Fruit fly (Drosophila melanogaster) whole organism: ENCODE data around the gene wol.

Experiments
- CG8478 ChIP-seq: fragments of >200 bp; optimal IDR thresholded peaks from 2 replicates; lab custom pipeline; 2018; ENCODE audit warnings: inconsistent platforms
- Dll ChIP-seq: fragments of >200 bp; optimal IDR thresholded peaks from 2 replicates; lab custom pipeline; 2017
- EcR ChIP-seq, 2 experiments: fragments of >200 bp; optimal IDR thresholded peaks; 2 replicates each; lab custom pipeline; 2017; ENCODE audit warnings: missing biosample characterization in 2 of 2, missing genetic modification characterization in 2 of 2, missing genetic modification reagents in 2 of 2
- pan ChIP-seq: fragments of >200 bp; optimal IDR thresholded peaks from 2 replicates; lab custom pipeline; 2017
- psq ChIP-seq: fragments of >200 bp; optimal IDR thresholded peaks from 2 replicates; lab custom pipeline; 2017
- usp ChIP-seq: fragments of >200 bp; optimal IDR thresholded peaks from 2 replicates; lab custom pipeline; 2017; ENCODE audit warnings: missing biosample characterization, missing genetic modification characterization, mixed read lengths

Gene wol

DNA sequence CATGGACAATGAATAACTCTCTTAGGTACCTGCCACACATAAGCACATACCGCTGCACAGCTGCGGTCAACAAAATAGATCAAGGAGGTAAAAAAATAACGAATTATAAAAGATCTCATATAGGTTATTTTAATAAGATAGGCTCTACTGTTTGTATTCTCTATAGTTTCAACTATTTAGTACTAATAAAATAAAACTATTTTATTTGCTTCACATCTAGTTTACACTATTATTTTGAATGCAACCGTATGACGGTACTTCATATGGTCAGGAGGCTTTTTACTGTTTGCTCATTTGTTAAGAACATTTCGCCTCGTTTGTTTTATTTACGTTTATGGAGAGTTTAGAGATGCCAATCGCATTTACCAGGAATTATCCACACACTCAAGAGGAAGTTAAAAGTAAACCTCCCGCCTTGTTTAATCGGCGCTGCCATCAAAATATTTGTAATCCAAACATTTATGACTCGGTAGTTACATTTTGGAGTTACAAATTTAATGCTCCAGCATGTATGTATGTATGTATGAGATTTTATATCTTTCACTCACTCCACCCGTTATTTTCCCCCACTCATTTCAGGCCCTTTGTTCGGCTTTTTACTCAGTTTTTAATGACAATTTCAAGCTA, 27.7 kb downstream of the wol start:
- no peak for TF ChIP-seq usp (GFP tag; lab: Kevin White, UChicago)
- TF ChIP-seq CG8478: no peak
- no peak for TF ChIP-seq pan (lab: Kevin White, UChicago)
- TF ChIP-seq Dll (lab: Kevin White, UChicago): no peak
- no peak for TF ChIP-seq psq (lab: Kevin White, UChicago)
- TF ChIP-seq EcR (GFP tag; optimal IDR thresholded peaks at IDR 0.05; lab: Kevin White, UChicago): no peak

DNA sequence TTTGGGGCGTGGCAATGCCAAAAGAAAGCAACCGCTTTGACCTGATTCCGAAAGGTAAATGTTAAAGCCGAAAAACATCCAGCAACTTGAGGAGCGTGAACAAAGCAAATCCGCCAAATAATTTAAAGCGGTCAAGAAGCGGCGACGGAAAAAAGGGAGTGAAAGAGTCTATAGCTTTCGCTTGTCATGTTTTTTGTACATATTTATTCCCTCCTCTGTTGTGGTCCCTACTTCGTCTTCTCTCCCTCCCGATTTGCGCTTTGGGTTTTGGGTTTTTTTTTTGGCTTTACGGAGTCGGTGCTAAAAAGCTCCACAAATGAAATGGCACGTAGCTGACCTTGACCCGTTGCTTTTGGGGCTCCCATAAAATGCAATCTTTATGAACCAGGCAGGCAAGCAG, 28.7 kb downstream of the wol start:
- TF ChIP-seq pan (lab: Kevin White, UChicago): no peak

DNA sequence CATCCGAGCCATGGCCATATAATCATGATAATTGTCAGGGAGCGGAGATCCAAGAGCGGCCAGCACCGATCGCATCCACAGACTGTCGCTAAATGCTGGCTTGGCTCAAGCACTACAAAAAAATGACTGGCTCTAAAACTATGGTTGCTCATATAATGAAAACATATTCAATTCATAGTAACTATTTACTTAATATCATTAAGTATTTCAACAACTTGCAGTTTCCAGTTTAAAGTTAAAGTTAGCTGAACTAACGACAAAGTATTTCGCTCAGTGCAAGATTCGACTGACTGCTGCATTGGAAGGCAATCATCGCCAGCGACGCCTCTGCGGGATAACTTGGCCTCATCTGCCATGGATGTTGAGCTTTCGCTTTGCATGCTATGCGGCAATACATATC, 31.9 kb downstream of the wol start:
- TF ChIP-seq Dll (lab: Kevin White, UChicago) (no peak), pan (lab: Kevin White, UChicago) (no peak), EcR (GFP tag; optimal IDR thresholded peaks at IDR 0.05; lab: Kevin White, UChicago) (no peak), CG8478 (no peak), usp (GFP tag; lab: Kevin White, UChicago) (no peak), psq (lab: Kevin White, UChicago) (no peak)

DNA sequence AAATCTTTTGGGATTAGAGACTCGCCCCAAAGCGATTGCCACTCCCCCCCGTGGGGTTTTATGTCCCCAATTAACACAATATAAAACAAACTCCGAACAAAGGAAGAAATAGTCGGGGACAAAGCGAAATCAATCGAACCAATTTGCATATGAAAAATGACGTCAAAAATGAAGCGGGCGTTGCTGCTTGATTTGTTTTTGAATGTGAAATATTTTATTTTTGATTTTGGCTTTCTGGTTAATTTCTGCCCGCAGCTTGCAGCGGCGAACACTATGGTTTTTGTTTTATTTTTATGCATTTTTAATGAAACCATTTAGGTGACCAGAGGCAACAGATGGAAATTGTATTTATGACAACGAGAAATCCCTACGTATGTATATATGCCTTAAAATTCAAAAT, 34.1 kb downstream of the wol start:
- TF ChIP-seq psq (lab: Kevin White, UChicago): no peak
- TF ChIP-seq EcR (GFP tag; optimal IDR thresholded peaks at IDR 0.05; lab: Kevin White, UChicago): no peak
- no peak for TF ChIP-seq pan (lab: Kevin White, UChicago)
- no peak for TF ChIP-seq CG8478
- no peak for TF ChIP-seq Dll (lab: Kevin White, UChicago)
- no peak for TF ChIP-seq usp (GFP tag; lab: Kevin White, UChicago)

DNA sequence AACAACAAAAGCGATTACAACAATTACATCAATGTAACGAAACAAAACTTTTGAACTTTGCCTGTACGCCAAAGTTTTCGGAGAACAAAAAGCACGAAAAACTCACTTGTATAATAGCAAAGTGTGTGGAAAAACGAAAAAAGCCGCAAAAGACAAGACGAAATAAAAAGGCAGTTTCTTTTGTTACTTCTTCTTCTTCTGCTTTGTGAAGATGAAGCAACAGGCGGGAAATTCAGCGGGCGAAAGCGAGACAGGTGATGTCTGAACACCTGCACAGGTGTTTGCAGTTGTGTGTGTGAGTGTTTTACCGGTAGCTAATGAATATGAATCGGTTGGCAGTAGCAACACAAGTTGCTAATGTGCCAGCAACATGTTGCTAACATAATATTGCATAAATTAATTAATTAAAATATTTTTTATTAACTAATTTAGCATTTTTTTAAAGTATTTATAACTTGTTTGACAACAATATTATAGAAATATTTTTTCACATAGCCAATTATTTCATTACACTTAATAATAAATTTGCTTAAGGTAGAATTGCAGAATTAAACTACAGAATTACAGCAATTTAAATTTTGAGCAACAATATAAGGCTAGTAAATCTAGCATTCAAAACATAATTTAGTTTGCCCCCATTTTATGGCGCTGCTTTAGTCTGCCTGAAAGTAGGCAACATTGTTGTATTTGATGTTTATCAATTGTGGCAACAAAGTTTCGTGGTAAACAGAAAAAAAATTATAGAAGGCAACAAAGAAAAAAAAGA, 35.9 kb downstream of the wol start:
- TF ChIP-seq usp (GFP tag; lab: Kevin White, UChicago) (no peak), EcR (GFP tag; optimal IDR thresholded peaks at IDR 0.05; lab: Kevin White, UChicago) (no peak), pan (lab: Kevin White, UChicago) (no peak), psq (lab: Kevin White, UChicago) (no peak), CG8478 (no peak), Dll (lab: Kevin White, UChicago) (no peak)

DNA sequence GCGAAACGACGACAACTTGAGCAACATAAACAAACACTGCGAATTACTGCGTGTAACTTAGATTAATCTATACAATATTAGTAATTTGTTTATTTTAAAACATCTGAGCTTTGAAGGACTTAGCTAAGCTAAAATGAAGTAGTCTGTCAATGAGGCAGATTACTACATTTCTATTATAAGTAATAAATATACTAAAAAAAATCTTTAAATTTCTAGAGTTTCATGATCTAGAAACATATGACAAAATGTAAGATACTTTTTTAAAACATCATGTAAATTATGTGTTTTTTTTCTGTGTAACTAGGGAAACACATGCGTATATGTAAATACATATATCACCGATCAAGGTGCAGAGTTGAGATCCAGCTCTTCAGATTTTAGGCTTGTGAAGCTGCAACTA, 36.6 kb downstream of the wol start:
- TF ChIP-seq Dll (lab: Kevin White, UChicago) (no peak), psq (lab: Kevin White, UChicago) (no peak), EcR (GFP tag; optimal IDR thresholded peaks at IDR 0.05; lab: Kevin White, UChicago) (no peak), pan (lab: Kevin White, UChicago) (no peak), CG8478 (no peak), usp (GFP tag; lab: Kevin White, UChicago) (no peak)

DNA sequence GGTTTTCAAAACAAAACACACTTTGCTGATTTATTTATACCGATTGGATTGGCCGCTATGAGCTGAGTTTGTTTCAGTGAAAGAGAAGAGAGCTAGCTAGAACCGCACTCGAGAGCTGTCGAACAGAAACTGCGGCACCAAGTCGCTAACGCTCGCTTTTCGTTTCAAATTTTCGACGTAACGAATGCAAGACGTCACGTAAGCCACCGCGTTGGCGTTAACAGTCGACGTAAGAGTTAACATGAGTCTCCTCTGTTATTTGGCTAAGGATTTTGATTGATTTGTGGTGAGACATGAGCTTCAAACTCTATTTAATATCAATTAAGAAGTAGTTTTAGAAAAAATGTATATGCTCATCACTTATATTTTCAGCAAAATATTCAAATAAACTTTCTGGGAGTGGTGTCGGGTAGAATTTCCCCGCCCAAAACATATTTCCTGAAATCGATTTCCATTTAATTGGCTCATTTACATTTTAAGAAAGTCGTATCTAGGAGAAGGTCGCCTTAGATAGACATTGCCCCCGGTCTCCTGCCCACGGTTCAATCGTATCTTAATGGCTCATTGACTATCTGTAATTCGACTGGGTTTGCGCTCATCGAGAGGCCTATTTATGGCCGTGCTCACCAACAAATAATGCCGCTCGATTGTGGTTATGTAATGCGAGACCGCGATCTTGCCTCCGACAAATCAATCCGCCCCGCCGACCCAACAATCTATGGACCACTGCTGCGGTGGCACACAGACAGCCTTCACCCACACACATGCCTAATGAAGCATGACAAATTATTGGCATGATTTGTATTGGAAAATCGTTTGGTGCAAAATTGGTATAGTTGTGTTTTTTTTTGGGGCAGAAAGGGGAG, 45.2 kb downstream of the wol start, which contains the start of gene CG8086:
CG8086 (minus strand) TSS at position 102 of the 866 bp plus-strand sequence.
- TF ChIP-seq usp (GFP tag; lab: Kevin White, UChicago): no peak
- TF ChIP-seq CG8478: no peak

DNA sequence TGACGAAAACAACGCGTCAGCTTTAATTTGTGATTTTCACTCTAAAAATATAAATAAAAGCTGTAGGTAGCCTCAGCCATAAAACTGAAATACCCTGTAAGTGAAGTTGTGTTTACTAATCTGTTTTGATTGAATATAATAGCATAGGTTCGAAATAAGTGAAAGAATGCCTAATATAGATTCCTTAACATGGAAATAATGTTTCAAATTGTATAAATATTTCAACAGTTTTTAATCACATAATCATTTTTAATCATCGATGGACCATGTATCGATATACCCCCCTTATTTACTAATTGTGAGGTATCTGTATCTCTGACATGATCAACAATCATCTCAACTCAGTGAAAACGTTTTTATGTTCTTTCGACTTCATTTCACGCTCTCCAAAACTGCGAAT, 47.4 kb downstream of the wol start:
- TF ChIP-seq usp (GFP tag; lab: Kevin White, UChicago): no peak
- TF ChIP-seq CG8478: no peak
- no peak for TF ChIP-seq EcR (GFP tag; optimal IDR thresholded peaks at IDR 0.05; lab: Kevin White, UChicago)
- no peak for TF ChIP-seq psq (lab: Kevin White, UChicago)
- no peak for TF ChIP-seq pan (lab: Kevin White, UChicago)
- no peak for TF ChIP-seq Dll (lab: Kevin White, UChicago)
